Worm (Caenorhabditis elegans): ENCODE measurements around the gene F56A8.5.

Gene F56A8.5

ce11 chrIII:13272227-13272626 lies 6.6 kb downstream of the F56A8.5 start:
- TF ChIP-seq ceh-28 (tag; optimal IDR thresholded peaks at IDR 0.05) = no peak
- no peak for TF ChIP-seq elt-2 (tag; optimal IDR thresholded peaks at IDR 0.05)
- no peak for TF ChIP-seq aly-2 (tag; optimal IDR thresholded peaks at IDR 0.05)

- TF ChIP-seq pqm-1 (tag; optimal IDR thresholded peaks at IDR 0.05) = no peak
- peak; percentile 88 for TF ChIP-seq elt-1 (tag; optimal IDR thresholded peaks at IDR 0.05)
These were observed 7.1 kb downstream of the F56A8.5 start for ce11 chrIII:13272788-13273187.

ce11 chrIII:13275784-13276183 lies 10.1 kb downstream of the F56A8.5 start:
- TF ChIP-seq nfya-1 (tag; optimal IDR thresholded peaks at IDR 0.05; ENCODE audit: insufficient read depth) (peak; percentile 74), pha-4 (tag; optimal IDR thresholded peaks at IDR 0.05) (peak; percentile 27), mdl-1 (tag; optimal IDR thresholded peaks at IDR 0.05) (peak; percentile 27), jun-1 (tag; optimal IDR thresholded peaks at IDR 0.05) (peak; percentile 37), nhr-77 (tag; optimal IDR thresholded peaks at IDR 0.05) (no peak), lsy-12 (tag; optimal IDR thresholded peaks at IDR 0.05) (peak; percentile 58), nhr-23 (tag; optimal IDR thresholded peaks at IDR 0.05) (no peak), lin-15B (tag; optimal IDR thresholded peaks at IDR 0.05) (peak; percentile 32), snpc-4 (tag; optimal IDR thresholded peaks at IDR 0.05) (peak; percentile 43), fkh-10 (GFP tag; optimal IDR thresholded peaks at IDR 0.05) (peak; percentile 66), elt-2 (tag; optimal IDR thresholded peaks at IDR 0.05) (peak; percentile 48), skn-1 (tag; optimal IDR thresholded peaks at IDR 0.05) (peak; percentile 69), unc-62 (GFP tag; optimal IDR thresholded peaks at IDR 0.05) (peak; percentile 50), ceh-28 (tag; optimal IDR thresholded peaks at IDR 0.05) (peak; percentile 55), R02D3.7 (tag; optimal IDR thresholded peaks at IDR 0.05) (peak; percentile 32), daf-12 (tag; optimal IDR thresholded peaks at IDR 0.05) (no peak), nhr-11 (tag; optimal IDR thresholded peaks at IDR 0.05) (peak; percentile 55), ceh-9 (tag; optimal IDR thresholded peaks at IDR 0.05) (no peak), hmg-11 (tag; optimal IDR thresholded peaks at IDR 0.05) (peak; percentile 94), pqm-1 (tag; optimal IDR thresholded peaks at IDR 0.05) (peak; percentile 53), tbx-2 (tag; optimal IDR thresholded peaks at IDR 0.05) (peak; percentile 58), unc-39 (tag; optimal IDR thresholded peaks at IDR 0.05) (no peak), egl-5 (tag; optimal IDR thresholded peaks at IDR 0.05) (no peak), elt-1 (tag; optimal IDR thresholded peaks at IDR 0.05) (peak; percentile 21), ceh-16 (tag; optimal IDR thresholded peaks at IDR 0.05) (no peak), lin-39 (tag; optimal IDR thresholded peaks at IDR 0.05) (peak; percentile 90)

ce11 chrIII:13276958-13277357 lies 11.3 kb downstream of the F56A8.5 start, which contains the start of gene unc-64:
Gene unc-64, plus strand, starts transcription at chrIII:13277258.
- TF ChIP-seq ceh-9 (tag; optimal IDR thresholded peaks at IDR 0.05) (no peak), ZK546.5 (tag; optimal IDR thresholded peaks at IDR 0.05) (no peak), elt-3 (tag; optimal IDR thresholded peaks at IDR 0.05) (no peak), mdl-1 (tag; optimal IDR thresholded peaks at IDR 0.05) (no peak), R02D3.7 (tag; optimal IDR thresholded peaks at IDR 0.05) (no peak), ztf-4 (tag; optimal IDR thresholded peaks at IDR 0.05) (no peak), jun-1 (tag; optimal IDR thresholded peaks at IDR 0.05) (no peak), fos-1 (tag; optimal IDR thresholded peaks at IDR 0.05) (no peak), lin-39 (tag; optimal IDR thresholded peaks at IDR 0.05) (no peak), ama-1 (optimal IDR thresholded peaks at IDR 0.05) (no peak), elt-2 (tag; optimal IDR thresholded peaks at IDR 0.05) (no peak), egl-5 (tag; optimal IDR thresholded peaks at IDR 0.05) (no peak), sea-2 (GFP tag; optimal IDR thresholded peaks at IDR 0.05) (no peak), nhr-12 (tag; optimal IDR thresholded peaks at IDR 0.05) (no peak)

ce11 chrIII:13277881-13278500 lies 12.3 kb downstream of the F56A8.5 start:
- TF ChIP-seq daf-12 (tag; optimal IDR thresholded peaks at IDR 0.05) (no peak), tbx-2 (tag; optimal IDR thresholded peaks at IDR 0.05) (no peak), fkh-10 (GFP tag; optimal IDR thresholded peaks at IDR 0.05) (peak; percentile 9), nfya-1 (tag; optimal IDR thresholded peaks at IDR 0.05; ENCODE audit: insufficient read depth) (peak; percentile 39)

Measured in whole organism, L3 larva.